Worm (Caenorhabditis elegans) whole organism, L1 larva: Measurements from ENCODE around the gene Y69E1A.1.

Experiments used
- C04F5.9 ChIP-seq: sonication (generic microtip); optimal IDR thresholded peaks from 2 replicates; lab custom pipeline; 2016; ENCODE audit warnings: missing genetic modification characterization, missing compliant biosample characterization
- F16B12.6 ChIP-seq: fragments of 150-350 bp; optimal IDR thresholded peaks from 2 replicates; lab custom pipeline; 2014; ENCODE audit warnings: missing biosample characterization, missing genetic modification characterization
- Y116A8C.19 ChIP-seq: sonication (generic microtip); optimal IDR thresholded peaks from 2 replicates; lab custom pipeline; 2016; ENCODE audit warnings: missing compliant biosample characterization, missing genetic modification characterization, borderline replicate concordance
- aly-2 ChIP-seq: fragments of 150-350 bp; optimal IDR thresholded peaks from 2 replicates; lab custom pipeline; 2014; ENCODE audit warnings: missing biosample characterization, missing genetic modification characterization
- blmp-1 ChIP-seq: fragments of 150-350 bp; optimal IDR thresholded peaks from 2 replicates; lab custom pipeline; 2014; ENCODE audit warnings: missing biosample characterization, missing genetic modification characterization
- ceh-63 ChIP-seq: fragments of 200-800 bp; sonication (Bioruptor generic); optimal IDR thresholded peaks from 2 replicates; lab custom pipeline; 2018; ENCODE audit warnings: mild to moderate bottlenecking, missing genetic modification characterization, missing compliant biosample characterization
- ceh-8 ChIP-seq: fragments of 200-800 bp; sonication (Bioruptor generic); optimal IDR thresholded peaks from 2 replicates; lab custom pipeline; 2018; ENCODE audit warnings: mild to moderate bottlenecking, missing genetic modification characterization, moderate library complexity, missing compliant biosample characterization
- ceh-82 ChIP-seq, 3 experiments: fragments of 150-350 bp in 1 of 3; sonication (generic microtip) in 2 of 3; optimal IDR thresholded peaks; 2 replicates each; lab custom pipeline; 2014 to 2017; ENCODE audit warnings: missing biosample characterization in 3 of 3, missing genetic modification characterization in 3 of 3
- ceh-88 ChIP-seq: fragments of 200-800 bp; sonication (Bioruptor generic); IDR thresholded peaks from 2 replicates; pipeline ENCODE4 v1.3.6; 2022; ENCODE audit warnings: missing genetic modification characterization, missing compliant biosample characterization
- ceh-90 ChIP-seq: sonication (generic microtip); optimal IDR thresholded peaks from 2 replicates; lab custom pipeline; 2016; ENCODE audit warnings: missing genetic modification characterization, missing compliant biosample characterization
- ces-1 ChIP-seq: fragments of 150-350 bp; optimal IDR thresholded peaks from 2 replicates; lab custom pipeline; 2014; ENCODE audit warnings: missing biosample characterization, missing genetic modification reagents, missing genetic modification characterization
- dpl-1 ChIP-seq, 3 experiments: fragments of 150-350 bp in 2 of 3; sonication (generic microtip) in 1 of 3; optimal IDR thresholded peaks; 2 replicates each; lab custom pipeline; 2014 to 2017; ENCODE audit warnings: missing biosample characterization in 3 of 3, missing genetic modification characterization in 3 of 3, missing genetic modification reagents in 3 of 3
- efl-1 ChIP-seq, 4 experiments: fragments of 150-350 bp; optimal IDR thresholded peaks in 3 of 4; peaks in 1 of 4; 1 replicate in 1 of 4; 2 replicates in 3 of 4; lab custom pipeline; 2014; ENCODE audit warnings: missing biosample characterization in 2 of 4, missing genetic modification characterization in 2 of 4, missing genetic modification reagents in 2 of 4
- efl-3 ChIP-seq: fragments of 200-800 bp; sonication (Bioruptor generic); optimal IDR thresholded peaks from 2 replicates; lab custom pipeline; 2018; ENCODE audit warnings: mild to moderate bottlenecking, missing genetic modification characterization, missing compliant biosample characterization
- egl-13 ChIP-seq: sonication (generic microtip); optimal IDR thresholded peaks from 2 replicates; lab custom pipeline; 2016; ENCODE audit warnings: missing genotype, missing genetic modification reagents, missing genetic modification characterization, missing compliant biosample characterization
- egl-27 ChIP-seq, 2 experiments: fragments of 150-350 bp in 1 of 2; sonication (generic microtip); optimal IDR thresholded peaks; 3 replicates each; lab custom pipeline; 2017 to 2018; ENCODE audit warnings: missing biosample characterization in 2 of 2, missing genetic modification characterization in 2 of 2, missing genetic modification reagents in 2 of 2
- elt-3 ChIP-seq, 6 experiments: fragments of 150-350 bp in 1 of 6; sonication (generic microtip); optimal IDR thresholded peaks; 2 replicates each; lab custom pipeline; 2017 to 2018; ENCODE audit warnings: missing biosample characterization in 6 of 6, missing genetic modification characterization in 6 of 6, inconsistent platforms in 1 of 6
- ets-5 ChIP-seq: fragments of 200-800 bp; sonication (Bioruptor generic); IDR thresholded peaks from 2 replicates; pipeline ENCODE4 v1.3.6; 2022; ENCODE audit warnings: missing genetic modification characterization, missing compliant biosample characterization
- fkh-10 ChIP-seq: sonication (generic microtip); optimal IDR thresholded peaks from 2 replicates; lab custom pipeline; 2017; ENCODE audit warnings: missing biosample characterization, missing genetic modification reagents, missing genetic modification characterization
- fkh-4 ChIP-seq: sonication (generic microtip); optimal IDR thresholded peaks from 2 replicates; lab custom pipeline; 2016; ENCODE audit warnings: missing compliant biosample characterization, missing genetic modification characterization, borderline replicate concordance
- fkh-8 ChIP-seq: sonication (generic microtip); optimal IDR thresholded peaks from 2 replicates; lab custom pipeline; 2016; ENCODE audit warnings: mild to moderate bottlenecking, missing genetic modification characterization, missing compliant biosample characterization
- fos-1 ChIP-seq: fragments of 150-350 bp; optimal IDR thresholded peaks from 2 replicates; lab custom pipeline; 2014; ENCODE audit warnings: missing biosample characterization, missing genetic modification characterization
- grh-1 ChIP-seq: fragments of 200-800 bp; sonication (Bioruptor generic); IDR thresholded peaks from 2 replicates; pipeline ENCODE4 v1.3.6; 2022; ENCODE audit warnings: missing genetic modification reagents, missing genetic modification characterization, missing compliant biosample characterization
- hpl-2 ChIP-seq: fragments of 150-350 bp; optimal IDR thresholded peaks from 2 replicates; lab custom pipeline; 2014; ENCODE audit warnings: missing biosample characterization, missing genetic modification reagents, missing genetic modification characterization
- irx-1 ChIP-seq: sonication (generic microtip); optimal IDR thresholded peaks from 2 replicates; lab custom pipeline; 2016; ENCODE audit warnings: missing genetic modification characterization, missing compliant biosample characterization
- lin-13 ChIP-seq: fragments of 150-350 bp; optimal IDR thresholded peaks from 2 replicates; lab custom pipeline; 2014; ENCODE audit warnings: missing biosample characterization, missing genetic modification reagents, missing genetic modification characterization
- lin-14 ChIP-seq: fragments of 200-800 bp; sonication (Bioruptor generic); optimal IDR thresholded peaks from 2 replicates; lab custom pipeline; 2018; ENCODE audit warnings: mild to moderate bottlenecking, missing genetic modification characterization, moderate library complexity, missing compliant biosample characterization
- lin-35 ChIP-seq, 2 experiments: fragments of 150-350 bp; optimal IDR thresholded peaks; 2 replicates each; lab custom pipeline; 2014; ENCODE audit warnings: missing biosample characterization in 2 of 2, missing genetic modification characterization in 2 of 2, missing genetic modification reagents in 2 of 2
- lin-39 ChIP-seq: fragments of 150-350 bp; optimal IDR thresholded peaks from 2 replicates; lab custom pipeline; 2014; ENCODE audit warnings: missing biosample characterization, missing genetic modification reagents, missing genetic modification characterization
- lir-3 ChIP-seq: sonication (generic microtip); optimal IDR thresholded peaks from 2 replicates; lab custom pipeline; 2016; ENCODE audit warnings: mild to moderate bottlenecking, missing genetic modification characterization, moderate library complexity, missing compliant biosample characterization; ENCODE audit not compliant: poor library complexity
- lsy-2 ChIP-seq, 2 experiments: fragments of 150-350 bp; optimal IDR thresholded peaks; 2 replicates each; lab custom pipeline; 2014; ENCODE audit warnings: missing biosample characterization in 2 of 2, missing genetic modification characterization in 2 of 2
- mef-2 ChIP-seq: fragments of 150-350 bp; optimal IDR thresholded peaks from 2 replicates; lab custom pipeline; 2014; ENCODE audit warnings: missing biosample characterization, missing genetic modification characterization
- mep-1 ChIP-seq: fragments of 150-350 bp; optimal IDR thresholded peaks from 2 replicates; lab custom pipeline; 2014; ENCODE audit warnings: missing biosample characterization, missing genetic modification characterization
- nhr-11 ChIP-seq: fragments of 150-350 bp; optimal IDR thresholded peaks from 2 replicates; lab custom pipeline; 2014; ENCODE audit warnings: missing biosample characterization, missing genetic modification characterization
- nhr-19 ChIP-seq: fragments of 200-800 bp; sonication (Bioruptor generic); conservative IDR thresholded peaks from 2 replicates; pipeline ENCODE4 v1.3.6; 2022; ENCODE audit warnings: missing genetic modification characterization, missing compliant biosample characterization
- nhr-20 ChIP-seq: sonication (generic microtip); optimal IDR thresholded peaks from 2 replicates; lab custom pipeline; 2016; ENCODE audit warnings: mild to moderate bottlenecking, missing genetic modification characterization, missing compliant biosample characterization
- nhr-237 ChIP-seq: fragments of 150-350 bp; optimal IDR thresholded peaks from 2 replicates; lab custom pipeline; 2014; ENCODE audit warnings: missing biosample characterization, missing genetic modification characterization
- nhr-28 ChIP-seq: fragments of 150-350 bp; optimal IDR thresholded peaks from 2 replicates; lab custom pipeline; 2014; ENCODE audit warnings: missing biosample characterization, missing genetic modification characterization
- nhr-47 ChIP-seq: sonication (generic microtip); optimal IDR thresholded peaks from 2 replicates; lab custom pipeline; 2016; ENCODE audit warnings: mild to moderate bottlenecking, missing genetic modification characterization, moderate library complexity, missing compliant biosample characterization
- nhr-76 ChIP-seq: sonication (generic microtip); optimal IDR thresholded peaks from 2 replicates; lab custom pipeline; 2017; ENCODE audit warnings: missing biosample characterization, missing genetic modification characterization
- nhr-84 ChIP-seq: sonication (generic microtip); optimal IDR thresholded peaks from 2 replicates; lab custom pipeline; 2017; ENCODE audit warnings: missing biosample characterization, missing genetic modification characterization
- nhr-85 ChIP-seq: sonication (generic microtip); peaks from one replicate; lab custom pipeline; 2016; ENCODE audit warnings: missing genetic modification characterization, inconsistent platforms, missing compliant biosample characterization
- nhr-90 ChIP-seq: sonication (generic microtip); optimal IDR thresholded peaks from 2 replicates; lab custom pipeline; 2016; ENCODE audit warnings: mild to moderate bottlenecking, missing genetic modification characterization, missing compliant biosample characterization; ENCODE audit not compliant: poor library complexity
- rnt-1 ChIP-seq: sonication (generic microtip); optimal IDR thresholded peaks from 2 replicates; lab custom pipeline; 2016; ENCODE audit warnings: mild to moderate bottlenecking, missing genetic modification characterization, moderate library complexity, missing compliant biosample characterization
- sptf-1 ChIP-seq: fragments of 150-350 bp; optimal IDR thresholded peaks from 2 replicates; lab custom pipeline; 2014; ENCODE audit warnings: missing biosample characterization, missing genetic modification characterization
- sup-37 ChIP-seq: fragments of 200-800 bp; sonication (Bioruptor generic); optimal IDR thresholded peaks from 2 replicates; lab custom pipeline; 2018; ENCODE audit warnings: mild to moderate bottlenecking, missing genetic modification characterization, missing compliant biosample characterization
- swsn-7 ChIP-seq: sonication (generic microtip); optimal IDR thresholded peaks from 2 replicates; lab custom pipeline; 2016; ENCODE audit warnings: missing genetic modification characterization, missing compliant biosample characterization
- unc-130 ChIP-seq: fragments of 150-350 bp; optimal IDR thresholded peaks from 2 replicates; lab custom pipeline; 2017; ENCODE audit warnings: missing biosample characterization, missing genetic modification characterization, inconsistent platforms
- unc-30 ChIP-seq: sonication (generic microtip); optimal IDR thresholded peaks from 2 replicates; lab custom pipeline; 2017; ENCODE audit warnings: missing biosample characterization, missing genetic modification characterization
- unc-86 ChIP-seq: sonication (generic microtip); optimal IDR thresholded peaks from 2 replicates; lab custom pipeline; 2016; ENCODE audit warnings: missing genetic modification characterization, missing compliant biosample characterization
- zip-4 ChIP-seq: fragments of 200-800 bp; sonication (Bioruptor generic); optimal IDR thresholded peaks from 2 replicates; lab custom pipeline; 2018; ENCODE audit warnings: mild to moderate bottlenecking, missing genetic modification characterization, moderate library complexity, missing compliant biosample characterization
- ztf-11 ChIP-seq, 2 experiments: sonication (generic microtip); optimal IDR thresholded peaks; 2 replicates each; lab custom pipeline; 2016 to 2017; ENCODE audit warnings: missing genetic modification characterization in 2 of 2, missing biosample characterization in 1 of 2, missing compliant biosample characterization in 1 of 2

Y69E1A.1 gene

DNA sequence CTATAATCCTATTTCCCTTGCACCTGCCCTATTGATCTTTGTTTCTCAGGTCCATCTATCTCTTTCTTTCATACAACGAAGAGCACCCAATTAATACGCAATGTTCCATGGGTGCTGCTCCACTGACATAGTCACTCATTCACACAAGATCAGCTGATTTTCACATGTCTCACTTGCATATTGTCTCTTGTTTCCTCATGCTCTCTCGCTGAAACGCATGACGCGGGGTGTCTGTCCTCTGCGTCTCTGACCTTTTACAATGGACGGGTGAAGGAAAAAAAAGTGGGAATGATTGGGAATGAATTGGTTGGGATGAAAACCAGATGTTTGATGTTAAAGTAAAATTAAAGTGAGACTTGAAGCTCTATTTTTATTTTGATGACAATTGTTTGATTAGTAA, 13.4 kb downstream of the Y69E1A.1 start (continued):
- no peak for TF ChIP-seq ceh-63 (GFP tag; lab: Kevin White, UChicago)
- TF ChIP-seq swsn-7 (tag; lab: Kevin White, UChicago): peak; percentile 93
- TF ChIP-seq unc-86 (tag; lab: Kevin White, UChicago): peak; percentile 96
- TF ChIP-seq hpl-2 (GFP tag; lab: Kevin White, UChicago): peak; percentile 30
- peak in 1 of 2 experiments; percentile 44 for TF ChIP-seq egl-27 (tag; optimal IDR thresholded peaks at IDR 0.05; lab: Kevin White, UChicago)
- TF ChIP-seq nhr-76: no peak
- no peak for TF ChIP-seq unc-30 (tag; lab: Kevin White, UChicago)
- TF ChIP-seq nhr-237 (tag; lab: Kevin White, UChicago): peak; percentile 57
- no peak for TF ChIP-seq sptf-1 (tag; lab: Kevin White, UChicago)
- peak; percentile 85 for TF ChIP-seq mef-2 (tag; lab: Kevin White, UChicago)
- peak; percentile 95 for TF ChIP-seq nhr-20 (tag; lab: Kevin White, UChicago)
- peak; percentile 87 for TF ChIP-seq ceh-8 (GFP tag; lab: Kevin White, UChicago)
- peak in 2 of 6 experiments; percentile 39 to 69 for TF ChIP-seq elt-3 (tag; optimal IDR thresholded peaks at IDR 0.05; lab: Kevin White, UChicago)
- TF ChIP-seq ceh-82 (tag; optimal IDR thresholded peaks at IDR 0.05; lab: Kevin White, UChicago): peak; percentile 47 to 84 (median 66)
- TF ChIP-seq zip-4 (GFP tag; lab: Kevin White, UChicago): peak; percentile 51
- peak; percentile 79 to 86 for TF ChIP-seq lin-35 (GFP tag; optimal IDR thresholded peaks at IDR 0.05; lab: Kevin White, UChicago)
- no peak for TF ChIP-seq efl-3
- TF ChIP-seq ets-5 (GFP tag; lab: Robert Waterston, UW): no peak
- TF ChIP-seq Y116A8C.19: no peak
- peak; percentile 88 for TF ChIP-seq lin-39 (tag; lab: Kevin White, UChicago)
- TF ChIP-seq F16B12.6 (tag; lab: Kevin White, UChicago): peak; percentile 11
- peak; percentile 79 to 82 for TF ChIP-seq efl-1 (optimal IDR thresholded peaks at IDR 0.05; lab: Kevin White, UChicago)
- peak; percentile 61 to 94 for TF ChIP-seq efl-1 (GFP tag; optimal IDR thresholded peaks at IDR 0.05 in 1 of 2; lab: Kevin White, UChicago)
- TF ChIP-seq nhr-28 (tag; lab: Kevin White, UChicago): no peak
- TF ChIP-seq fkh-4 (tag; lab: Kevin White, UChicago): peak; percentile 88
- TF ChIP-seq rnt-1 (tag; lab: Kevin White, UChicago): peak; percentile 94
- peak; percentile 62 to 68 (median 64) for TF ChIP-seq dpl-1 (GFP tag; optimal IDR thresholded peaks at IDR 0.05; lab: Kevin White, UChicago)
- TF ChIP-seq egl-13 (tag; lab: Kevin White, UChicago): peak; percentile 83
- TF ChIP-seq sup-37 (GFP tag; lab: Kevin White, UChicago): no peak
- TF ChIP-seq nhr-47 (tag; lab: Kevin White, UChicago): peak; percentile 93
- TF ChIP-seq fos-1 (tag; lab: Kevin White, UChicago): peak; percentile 77
- TF ChIP-seq aly-2 (tag; lab: Kevin White, UChicago): peak; percentile 67
- peak; percentile 60 for TF ChIP-seq C04F5.9 (tag; lab: Kevin White, UChicago)
- peak; percentile 77 for TF ChIP-seq blmp-1
- peak; percentile 51 for TF ChIP-seq grh-1
- TF ChIP-seq lin-14: peak; percentile 99
- TF ChIP-seq nhr-90: no peak
- TF ChIP-seq fkh-10 (GFP tag; lab: Kevin White, UChicago): peak; percentile 57
- TF ChIP-seq irx-1 (tag; lab: Kevin White, UChicago): peak; percentile 76
- no peak for TF ChIP-seq ceh-90 (tag; lab: Kevin White, UChicago)
- TF ChIP-seq nhr-84 (tag; lab: Kevin White, UChicago): no peak
- peak; percentile 96 for TF ChIP-seq mep-1 (tag; lab: Kevin White, UChicago)
- no peak for TF ChIP-seq ces-1 (GFP tag; lab: Kevin White, UChicago)
- TF ChIP-seq unc-130: peak; percentile 65
- peak; percentile 90 for TF ChIP-seq nhr-11 (tag; lab: Kevin White, UChicago)
- peak; percentile 89 to 90 for TF ChIP-seq lsy-2 (tag; optimal IDR thresholded peaks at IDR 0.05; lab: Kevin White, UChicago)
- peak; percentile 69 for TF ChIP-seq ceh-88 (GFP tag; lab: Robert Waterston, UW)
- TF ChIP-seq nhr-85 (tag; lab: Kevin White, UChicago): peak; percentile 93
- TF ChIP-seq nhr-19: peak; percentile 92
- peak in 1 of 2 experiments; percentile 86 for TF ChIP-seq ztf-11 (tag; optimal IDR thresholded peaks at IDR 0.05; lab: Kevin White, UChicago)
- TF ChIP-seq fkh-8: peak; percentile 94
- peak; percentile 91 for TF ChIP-seq lin-13 (GFP tag; lab: Kevin White, UChicago)
- TF ChIP-seq lir-3 (tag; lab: Kevin White, UChicago): peak; percentile 85
